Fruit fly (Drosophila melanogaster) whole organism, embryonic: Measurements from ENCODE around the gene Miox.

Experiments
- Bgb ChIP-seq: fragments of 200-800 bp; sonication (Bioruptor generic); IDR thresholded peaks from 2 replicates; pipeline ENCODE4 v1.3.6; 2022; ENCODE audit warnings: missing biosample characterization, missing genetic modification characterization; ENCODE audit not compliant: partially characterized antibody
- CG1024 ChIP-seq: fragments of 200-800 bp; sonication (Bioruptor generic); IDR thresholded peaks from 2 replicates; pipeline ENCODE4 v1.3.6; 2022; ENCODE audit warnings: missing biosample characterization, missing genetic modification characterization
- CG10654 ChIP-seq: fragments of 200-800 bp; sonication (Bioruptor generic); optimal IDR thresholded peaks from 2 replicates; lab custom pipeline; 2016; ENCODE audit warnings: missing biosample characterization, missing genetic modification characterization
- CG11093 ChIP-seq: fragments of 200-800 bp; sonication (Bioruptor generic); IDR thresholded peaks from 3 replicates; pipeline ENCODE4 v1.3.6; 2022; ENCODE audit warnings: missing biosample characterization, missing genetic modification characterization
- CG11695 ChIP-seq: fragments of 200-800 bp; sonication (Bioruptor generic); IDR thresholded peaks from 3 replicates; pipeline ENCODE4 v1.3.6; 2022; ENCODE audit warnings: missing biosample characterization, missing genetic modification characterization
- CG12155 ChIP-seq: fragments of 200-800 bp; sonication (Bioruptor generic); optimal IDR thresholded peaks from 3 replicates; lab custom pipeline; 2016; ENCODE audit warnings: missing biosample characterization, missing genetic modification characterization
- CG12236 ChIP-seq: fragments of 200-800 bp; sonication (Bioruptor generic); optimal IDR thresholded peaks from 2 replicates; lab custom pipeline; 2016; ENCODE audit warnings: missing biosample characterization, missing genetic modification characterization
- CG13894 ChIP-seq: fragments of 200-800 bp; sonication (Bioruptor generic); optimal IDR thresholded peaks from 3 replicates; lab custom pipeline; 2018; ENCODE audit warnings: missing biosample characterization, mild to moderate bottlenecking, missing genetic modification characterization, moderate library complexity
- CG1603 ChIP-seq: fragments of 200-800 bp; sonication (Bioruptor generic); optimal IDR thresholded peaks from 2 replicates; lab custom pipeline; 2019; ENCODE audit warnings: missing biosample characterization, mild to moderate bottlenecking, missing genetic modification characterization, moderate library complexity
- CG17361 ChIP-seq: fragments of 200-800 bp; sonication (Bioruptor generic); IDR thresholded peaks from 3 replicates; pipeline ENCODE4 v1.3.6; 2022; ENCODE audit warnings: missing biosample characterization, missing genetic modification characterization
- CG17385 ChIP-seq: fragments of 200-800 bp; sonication (Bioruptor generic); optimal IDR thresholded peaks from 3 replicates; lab custom pipeline; 2018; ENCODE audit warnings: missing biosample characterization, mild to moderate bottlenecking, missing genetic modification characterization
- CG17612 ChIP-seq: fragments of 200-800 bp; sonication (Bioruptor generic); IDR thresholded peaks from 2 replicates; pipeline ENCODE4 v1.3.6; 2022; ENCODE audit warnings: missing biosample characterization, missing genetic modification characterization
- CG18011 ChIP-seq: fragments of 200-800 bp; sonication (Bioruptor generic); optimal IDR thresholded peaks from 2 replicates; lab custom pipeline; 2017; ENCODE audit warnings: missing biosample characterization, missing genetic modification characterization, mild to moderate bottlenecking, moderate library complexity, missing genotype
- CG33213 ChIP-seq: fragments of 200-800 bp; sonication (Bioruptor generic); optimal IDR thresholded peaks from 3 replicates; lab custom pipeline; 2016; ENCODE audit warnings: missing biosample characterization, missing genetic modification characterization
- CG34224 ChIP-seq: fragments of 200-800 bp; sonication (Bioruptor generic); IDR thresholded peaks from 3 replicates; pipeline ENCODE4 v1.3.6; 2022; ENCODE audit warnings: missing biosample characterization, missing genetic modification characterization; ENCODE audit not compliant: partially characterized antibody
- CG4282 ChIP-seq: fragments of 200-800 bp; sonication (Bioruptor generic); optimal IDR thresholded peaks from 2 replicates; lab custom pipeline; 2016; ENCODE audit warnings: missing biosample characterization, missing genetic modification characterization
- CG7372 ChIP-seq: fragments of 200-800 bp; sonication (Bioruptor generic); IDR thresholded peaks from 2 replicates; pipeline ENCODE4 v1.3.6; 2022; ENCODE audit warnings: missing biosample characterization, missing genetic modification characterization
- CG8388 ChIP-seq: fragments of 200-800 bp; sonication (Bioruptor generic); optimal IDR thresholded peaks from 2 replicates; lab custom pipeline; 2019; ENCODE audit warnings: missing biosample characterization, mild to moderate bottlenecking, missing genetic modification characterization, moderate library complexity
- HLH3B ChIP-seq: fragments of 200-800 bp; sonication (Bioruptor generic); IDR thresholded peaks from 2 replicates; pipeline ENCODE4 v1.3.6; 2022; ENCODE audit warnings: missing biosample characterization, missing genetic modification characterization
- Hmr ChIP-seq: fragments of 200-800 bp; sonication (Bioruptor generic); optimal IDR thresholded peaks from 3 replicates; lab custom pipeline; 2017; ENCODE audit warnings: mild to moderate bottlenecking, missing biosample characterization, missing genetic modification reagents, missing genetic modification characterization
- Hr39 ChIP-seq: fragments of >200 bp; optimal IDR thresholded peaks from 2 replicates; lab custom pipeline; 2017
- Hsf ChIP-seq: fragments of 200-800 bp; sonication (Bioruptor generic); optimal IDR thresholded peaks from 3 replicates; lab custom pipeline; 2016; ENCODE audit warnings: missing biosample characterization, missing genetic modification characterization
- Kr ChIP-seq: fragments of 200-800 bp; sonication (Bioruptor generic); optimal IDR thresholded peaks from 2 replicates; lab custom pipeline; 2017; ENCODE audit warnings: missing biosample characterization, mild to moderate bottlenecking, missing genetic modification characterization
- Lim3 ChIP-seq: fragments of 200-800 bp; sonication (Bioruptor generic); IDR thresholded peaks from 2 replicates; pipeline ENCODE4 v1.3.6; 2022; ENCODE audit warnings: missing biosample characterization, missing genetic modification characterization
- MBD-R2 ChIP-seq: fragments of 200-800 bp; sonication (Bioruptor generic); IDR thresholded peaks from 2 replicates; pipeline ENCODE4 v1.3.6; 2022; ENCODE audit warnings: missing biosample characterization, missing genetic modification characterization
- Max ChIP-seq: fragments of 200-800 bp; sonication (Bioruptor generic); optimal IDR thresholded peaks from 2 replicates; lab custom pipeline; 2016; ENCODE audit warnings: missing biosample characterization, mild to moderate bottlenecking, missing genetic modification characterization
- Med ChIP-seq: fragments of 200-800 bp; sonication (Bioruptor generic); peaks from one replicate; lab custom pipeline; 2016; ENCODE audit warnings: missing biosample characterization, missing genetic modification characterization, mild to moderate bottlenecking, inconsistent platforms, moderate library complexity
- NC2α ChIP-seq: fragments of 200-800 bp; sonication (Bioruptor generic); optimal IDR thresholded peaks from 2 replicates; lab custom pipeline; 2016; ENCODE audit warnings: missing biosample characterization, missing genetic modification characterization
- NC2β ChIP-seq: fragments of 200-800 bp; sonication (Bioruptor generic); optimal IDR thresholded peaks from 2 replicates; lab custom pipeline; 2016; ENCODE audit warnings: missing biosample characterization, missing genetic modification characterization
- Ravus ChIP-seq: fragments of 200-800 bp; sonication (Bioruptor generic); IDR thresholded peaks from 2 replicates; pipeline ENCODE4 v1.3.6; 2022; ENCODE audit warnings: missing biosample characterization, missing genetic modification characterization
- Scr ChIP-seq: fragments of 200-800 bp; sonication (Bioruptor generic); IDR thresholded peaks from 2 replicates; pipeline ENCODE4 v1.3.6; 2022; ENCODE audit warnings: missing biosample characterization, missing genetic modification characterization; ENCODE audit not compliant: partially characterized antibody
- Sox102F ChIP-seq: fragments of 200-800 bp; sonication (Bioruptor generic); optimal IDR thresholded peaks from 2 replicates; lab custom pipeline; 2018; ENCODE audit warnings: missing biosample characterization, mild to moderate bottlenecking, missing genetic modification characterization, moderate library complexity
- chn ChIP-seq: fragments of 200-800 bp; sonication (Bioruptor generic); optimal IDR thresholded peaks from 2 replicates; lab custom pipeline; 2016; ENCODE audit warnings: missing biosample characterization, missing genetic modification characterization
- ci ChIP-seq: fragments of 200-800 bp; sonication (Bioruptor generic); IDR thresholded peaks from 3 replicates; pipeline ENCODE4 v1.3.6; 2022; ENCODE audit warnings: missing biosample characterization, missing genetic modification characterization
- corto ChIP-seq: fragments of 200-800 bp; sonication (Bioruptor generic); optimal IDR thresholded peaks from 2 replicates; lab custom pipeline; 2016; ENCODE audit warnings: missing biosample characterization, mild to moderate bottlenecking, missing genetic modification characterization, moderate library complexity
- crc ChIP-seq: fragments of 200-800 bp; sonication (Bioruptor generic); optimal IDR thresholded peaks from 2 replicates; lab custom pipeline; 2016; ENCODE audit warnings: missing biosample characterization, missing genetic modification characterization
- crp ChIP-seq, 2 experiments: fragments of 200-800 bp; sonication (Bioruptor generic); optimal IDR thresholded peaks; 2 replicates in 1 of 2; 3 replicates in 1 of 2; lab custom pipeline; 2017; ENCODE audit warnings: missing biosample characterization in 2 of 2, missing genetic modification characterization in 2 of 2, mild to moderate bottlenecking in 1 of 2, moderate library complexity in 1 of 2
- dpn ChIP-seq, 2 experiments: fragments of 200-800 bp; sonication (Bioruptor generic); optimal IDR thresholded peaks; 3 replicates each; lab custom pipeline; 2016; ENCODE audit warnings: missing biosample characterization in 2 of 2, missing genetic modification characterization in 2 of 2
- emc ChIP-seq: fragments of 200-800 bp; sonication (Bioruptor generic); optimal IDR thresholded peaks from 2 replicates; lab custom pipeline; 2016; ENCODE audit warnings: missing biosample characterization, missing genetic modification characterization
- esg ChIP-seq: fragments of 200-800 bp; sonication (Bioruptor generic); conservative IDR thresholded peaks from 2 replicates; pipeline ENCODE4 v1.3.6; 2022; ENCODE audit warnings: missing biosample characterization, missing genetic modification characterization
- fd102C ChIP-seq: fragments of 200-800 bp; sonication (Bioruptor generic); optimal IDR thresholded peaks from 2 replicates; lab custom pipeline; 2018; ENCODE audit warnings: missing biosample characterization, mild to moderate bottlenecking, missing genetic modification characterization, moderate library complexity
- her ChIP-seq: fragments of 200-800 bp; sonication (Bioruptor generic); optimal IDR thresholded peaks from 2 replicates; lab custom pipeline; 2016; ENCODE audit warnings: missing biosample characterization, missing genetic modification characterization
- kay ChIP-seq: fragments of 200-800 bp; sonication (Bioruptor generic); optimal IDR thresholded peaks from 2 replicates; lab custom pipeline; 2016; ENCODE audit warnings: missing biosample characterization, missing genetic modification characterization
- lmd ChIP-seq: fragments of 200-800 bp; sonication (Bioruptor generic); IDR thresholded peaks from 2 replicates; pipeline ENCODE4 v1.3.6; 2022; ENCODE audit warnings: missing biosample characterization, missing genetic modification characterization
- odd ChIP-seq: fragments of 200-800 bp; sonication (Bioruptor generic); optimal IDR thresholded peaks from 2 replicates; lab custom pipeline; 2017; ENCODE audit warnings: missing biosample characterization, mild to moderate bottlenecking, missing genetic modification characterization
- peb ChIP-seq: fragments of 200-800 bp; sonication (Bioruptor generic); IDR thresholded peaks from 2 replicates; pipeline ENCODE4 v1.3.6; 2022; ENCODE audit warnings: missing biosample characterization, missing genetic modification characterization
- pfk ChIP-seq: fragments of 200-800 bp; sonication (Bioruptor generic); optimal IDR thresholded peaks from 2 replicates; lab custom pipeline; 2018; ENCODE audit warnings: missing biosample characterization, mild to moderate bottlenecking, missing genetic modification characterization, moderate library complexity
- pnt ChIP-seq: fragments of 200-800 bp; sonication (Bioruptor generic); optimal IDR thresholded peaks from 3 replicates; lab custom pipeline; 2016; ENCODE audit warnings: missing biosample characterization, missing genetic modification characterization
- tap ChIP-seq: fragments of 200-800 bp; optimal IDR thresholded peaks from 3 replicates; lab custom pipeline; 2019; ENCODE audit warnings: missing biosample characterization, mild to moderate bottlenecking, missing genetic modification characterization, moderate library complexity
- ttk ChIP-seq: fragments of 200-800 bp; sonication (Bioruptor generic); IDR thresholded peaks from 2 replicates; pipeline ENCODE4 v2.1.2; 2022; ENCODE audit warnings: missing biosample characterization, missing genetic modification characterization
- tx ChIP-seq: fragments of 200-800 bp; sonication (Bioruptor generic); optimal IDR thresholded peaks from 2 replicates; lab custom pipeline; 2016; ENCODE audit warnings: missing biosample characterization, missing genetic modification characterization
- unc-4 ChIP-seq: fragments of 200-800 bp; sonication (Bioruptor generic); IDR thresholded peaks from 2 replicates; pipeline ENCODE4 v1.3.6; 2022; ENCODE audit warnings: missing biosample characterization, missing genetic modification characterization; ENCODE audit not compliant: partially characterized antibody

Gene Miox

DNA sequence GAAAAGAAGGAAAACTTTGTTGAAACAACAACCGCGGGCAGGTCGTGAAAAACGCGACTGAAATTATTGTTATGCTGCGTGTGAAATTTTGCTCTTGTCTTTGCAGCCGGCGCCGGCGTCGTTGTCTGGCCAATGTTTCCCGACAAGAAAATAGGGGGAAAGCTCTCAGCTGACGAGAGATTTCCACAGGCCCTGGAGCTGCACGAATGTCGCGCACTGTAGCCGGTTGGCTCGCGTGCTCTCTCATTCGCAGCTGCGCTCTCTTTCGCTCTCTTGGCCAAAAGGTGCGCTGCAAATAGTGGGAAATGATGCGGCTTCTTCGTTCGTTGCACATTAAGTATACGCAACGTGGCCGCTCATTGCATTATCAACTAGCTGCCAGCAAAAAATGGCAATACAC lies 21.1 kb upstream of the Miox start, which contains the start of gene CG9760 (continued):
- TF ChIP-seq Ravus (GFP tag; lab: Robert Waterston, UW), result no peak
- no peak for TF ChIP-seq Bgb (GFP tag; lab: Robert Waterston, UW)
- TF ChIP-seq CG33213 (GFP tag; lab: Kevin White, UChicago), result no peak
- no peak for TF ChIP-seq CG13894 (tag; lab: Kevin White, UChicago)
- no peak for TF ChIP-seq odd (GFP tag; lab: Kevin White, UChicago)
- TF ChIP-seq NC2α (GFP tag; lab: Kevin White, UChicago), result no peak
- peak; percentile 39 for TF ChIP-seq lmd (GFP tag; lab: Robert Waterston, UW)
- TF ChIP-seq CG11695 (GFP tag; lab: Robert Waterston, UW), result peak; percentile 88
- TF ChIP-seq corto (GFP tag; lab: Kevin White, UChicago), result no peak
- TF ChIP-seq fd102C (GFP tag; lab: Kevin White, UChicago), result no peak
- TF ChIP-seq Sox102F (GFP tag; lab: Kevin White, UChicago), result peak; percentile 29
- TF ChIP-seq chn (GFP tag; lab: Kevin White, UChicago), result no peak
- TF ChIP-seq tx (GFP tag; lab: Kevin White, UChicago), result no peak
- no peak for TF ChIP-seq emc (GFP tag; lab: Kevin White, UChicago)
- TF ChIP-seq Hsf (GFP tag; lab: Kevin White, UChicago), result peak; percentile 1
- TF ChIP-seq CG11093 (GFP tag; lab: Robert Waterston, UW), result no peak
- no peak for TF ChIP-seq CG17361 (GFP tag; lab: Robert Waterston, UW)
- no peak for TF ChIP-seq CG1024 (GFP tag; lab: Robert Waterston, UW)
- no peak for TF ChIP-seq dpn (GFP tag; optimal IDR thresholded peaks at IDR 0.05; lab: Kevin White, UChicago)
- no peak for TF ChIP-seq tap (tag; lab: Kevin White, UChicago)
- TF ChIP-seq peb (GFP tag; lab: Robert Waterston, UW), result peak; percentile 6; the same call in 1 of the 2 replicates
- TF ChIP-seq CG17385 (GFP tag; lab: Kevin White, UChicago), result peak; percentile 5
- TF ChIP-seq CG1603 (tag; lab: Kevin White, UChicago), result peak; percentile 46
- TF ChIP-seq CG8388 (GFP tag; lab: Kevin White, UChicago), result peak; percentile 34
- TF ChIP-seq Hmr, result no peak
- no peak for TF ChIP-seq CG12236 (GFP tag; lab: Kevin White, UChicago)
- TF ChIP-seq her, result no peak
- TF ChIP-seq CG4282 (GFP tag; lab: Kevin White, UChicago), result no peak
- TF ChIP-seq pfk (GFP tag; lab: Kevin White, UChicago), result no peak
- TF ChIP-seq Lim3 (GFP tag; lab: Robert Waterston, UW), result no peak
- TF ChIP-seq HLH3B, result 0 out of 2 replicates have a peak, but pooled peaks have one; percentile 39
- TF ChIP-seq Hr39 (lab: Kevin White, UChicago), result no peak
- TF ChIP-seq ttk (GFP tag; lab: Robert Waterston, UW), result 0 out of 2 replicates have a peak, but pooled peaks have one; percentile 34
- no peak for TF ChIP-seq CG18011 (GFP tag; lab: Kevin White, UChicago)
- no peak for TF ChIP-seq CG10654 (GFP tag; lab: Kevin White, UChicago)
- TF ChIP-seq MBD-R2, result no peak
- TF ChIP-seq Scr (GFP tag; lab: Robert Waterston, UW), result no peak
- TF ChIP-seq crp (GFP tag; optimal IDR thresholded peaks at IDR 0.05; lab: Kevin White, UChicago), result peak in 1 of 2 experiments; percentile 53
- no peak for TF ChIP-seq CG17612 (GFP tag; lab: Robert Waterston, UW)
- TF ChIP-seq Kr (GFP tag; lab: Kevin White, UChicago), result no peak
- TF ChIP-seq crc (GFP tag; lab: Kevin White, UChicago), result no peak
- peak; percentile 67 for TF ChIP-seq ci (GFP tag; lab: Robert Waterston, UW)
- TF ChIP-seq CG7372 (GFP tag; lab: Robert Waterston, UW), result peak; percentile 66; the same call in 1 of the 2 replicates
- TF ChIP-seq unc-4 (GFP tag; lab: Robert Waterston, UW), result no peak
- no peak for TF ChIP-seq CG12155 (GFP tag; lab: Kevin White, UChicago)
- TF ChIP-seq kay (GFP tag; lab: Kevin White, UChicago), result no peak
- no peak for TF ChIP-seq NC2β (GFP tag; lab: Kevin White, UChicago)
- no peak for TF ChIP-seq CG34224 (GFP tag; lab: Robert Waterston, UW)
- peak; percentile 2 for TF ChIP-seq pnt (GFP tag; lab: Kevin White, UChicago)
- no peak for TF ChIP-seq Max (GFP tag; lab: Kevin White, UChicago)
- TF ChIP-seq Med (GFP tag; lab: Kevin White, UChicago), result peak; percentile 82
- no peak for TF ChIP-seq esg (GFP tag; lab: Robert Waterston, UW)
